Worm (Caenorhabditis elegans): ENCODE data around the gene T26C5.5.

DNA sequence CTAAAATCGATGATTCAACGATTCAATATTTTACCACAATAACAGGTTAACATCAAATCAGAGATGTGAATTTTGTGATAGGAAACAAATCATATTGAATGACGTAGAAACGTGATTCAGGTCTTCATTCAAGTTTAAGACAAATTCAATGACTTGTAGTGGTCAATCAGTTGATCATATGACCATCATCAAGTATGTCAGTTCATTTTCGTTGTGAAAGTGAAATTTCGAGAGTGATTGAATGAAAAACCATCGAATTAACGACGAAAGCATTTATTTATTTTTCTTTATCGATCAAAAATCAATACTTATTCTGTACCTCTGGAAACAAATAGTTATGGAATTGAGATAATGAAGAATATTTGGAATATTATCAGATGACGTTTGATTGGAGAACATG lies 5.0 kb upstream of the T26C5.5 start:
- TF ChIP-seq ref-1 (GFP tag; conservative IDR thresholded peaks at IDR 0.05) (no peak), flt-1 (GFP tag; IDR thresholded peaks at IDR 0.05) (no peak), cog-1 (tag; optimal IDR thresholded peaks at IDR 0.05) (no peak), ztf-29 (GFP tag; IDR thresholded peaks at IDR 0.05) (no peak)
